Fruit fly (Drosophila melanogaster) whole organism, embryonic: ENCODE results near the gene CG10700.

ENCODE experiments used
- CG15479 ChIP-seq: fragments of 200-800 bp; sonication (Bioruptor generic); optimal IDR thresholded peaks from 3 replicates; lab custom pipeline; 2019; ENCODE audit warnings: missing biosample characterization, mild to moderate bottlenecking, missing genetic modification characterization, moderate library complexity
- CG2199 ChIP-seq: fragments of 200-800 bp; sonication (Bioruptor generic); IDR thresholded peaks from 3 replicates; pipeline ENCODE4 v1.3.6; 2022; ENCODE audit warnings: missing biosample characterization, missing genetic modification characterization
- CG7556 ChIP-seq: fragments of 200-800 bp; sonication (Bioruptor generic); optimal IDR thresholded peaks from 2 replicates; lab custom pipeline; 2017; ENCODE audit warnings: missing biosample characterization, mild to moderate bottlenecking, missing genetic modification characterization
- HmgZ ChIP-seq: fragments of 200-800 bp; sonication (Bioruptor generic); optimal IDR thresholded peaks from 2 replicates; lab custom pipeline; 2018; ENCODE audit warnings: missing biosample characterization, mild to moderate bottlenecking, missing genetic modification characterization
- MTF-1 ChIP-seq: fragments of 200-800 bp; sonication (Bioruptor generic); optimal IDR thresholded peaks from 2 replicates; lab custom pipeline; 2018; ENCODE audit warnings: missing biosample characterization, mild to moderate bottlenecking, missing genetic modification characterization, borderline replicate concordance
- NC2α ChIP-seq: fragments of 200-800 bp; sonication (Bioruptor generic); optimal IDR thresholded peaks from 2 replicates; lab custom pipeline; 2016; ENCODE audit warnings: missing biosample characterization, missing genetic modification characterization
- Scr ChIP-seq: fragments of 200-800 bp; sonication (Bioruptor generic); IDR thresholded peaks from 2 replicates; pipeline ENCODE4 v1.3.6; 2022; ENCODE audit warnings: missing biosample characterization, missing genetic modification characterization; ENCODE audit not compliant: partially characterized antibody
- Stat92E ChIP-seq, 3 experiments: fragments of >200 bp in 2 of 3; fragments of 200-800 bp in 1 of 3; sonication (Bioruptor generic) in 1 of 3; optimal IDR thresholded peaks; 2 replicates each; lab custom pipeline; 2017 to 2019; ENCODE audit warnings: missing biosample characterization in 3 of 3, missing genetic modification characterization in 3 of 3, mild to moderate bottlenecking in 1 of 3, moderate library complexity in 1 of 3
- ab ChIP-seq: fragments of 200-800 bp; sonication (Bioruptor generic); optimal IDR thresholded peaks from 2 replicates; lab custom pipeline; 2016; ENCODE audit warnings: missing biosample characterization, missing genetic modification characterization
- fru ChIP-seq: fragments of >200 bp; optimal IDR thresholded peaks from 2 replicates; lab custom pipeline; 2017

dm6 chr2L:19078928-19079327 is at the start of gene CG10700:
- TF ChIP-seq CG15479 = no peak
- no peak for TF ChIP-seq fru
- TF ChIP-seq Stat92E (GFP tag; optimal IDR thresholded peaks at IDR 0.05; lab: Kevin White, UChicago) = no peak
- TF ChIP-seq CG7556 (GFP tag; lab: Kevin White, UChicago) = no peak
- TF ChIP-seq Scr (GFP tag; lab: Robert Waterston, UW) = no peak
- no peak for TF ChIP-seq NC2α (GFP tag; lab: Kevin White, UChicago)
- TF ChIP-seq CG2199 (GFP tag; lab: Robert Waterston, UW) = no peak
- no peak for TF ChIP-seq ab (GFP tag; lab: Kevin White, UChicago)
- no peak for TF ChIP-seq HmgZ (tag; lab: Kevin White, UChicago)
- no peak for TF ChIP-seq MTF-1 (GFP tag; lab: Kevin White, UChicago)
